Worm (Caenorhabditis elegans): Measurements from ENCODE around the gene F13E9.19.

F13E9.19 gene

DNA sequence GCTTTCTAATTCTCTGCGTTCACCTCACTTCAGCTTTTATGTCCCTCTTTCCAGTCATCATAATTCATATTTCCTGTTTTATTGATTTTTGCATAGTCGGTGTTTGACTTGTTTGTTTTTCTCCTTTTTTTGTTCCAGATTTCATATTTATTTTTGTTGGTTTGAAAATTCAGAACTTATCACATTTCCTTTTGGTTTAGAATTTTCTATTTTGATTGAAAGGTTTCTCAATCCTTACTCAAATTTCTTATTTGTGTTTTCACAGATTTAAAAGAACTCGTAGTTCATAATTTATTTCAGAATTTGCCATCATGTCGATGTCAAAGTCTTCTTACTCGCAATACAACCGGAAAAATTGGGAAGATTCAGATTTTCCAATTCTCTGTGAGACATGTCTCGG lies 38.1 kb upstream of the F13E9.19 start, which contains the start of gene rbm-22:
rbm-22 (plus strand) TSS at position 301 of the 400 bp plus-strand sequence.
- TF ChIP-seq efl-1 (optimal IDR thresholded peaks at IDR 0.05), result no peak
- TF ChIP-seq efl-1 (GFP tag; optimal IDR thresholded peaks at IDR 0.05 in 1 of 2), result peak in 1 of 2 experiments; percentile 41
- TF ChIP-seq mep-1 (tag; optimal IDR thresholded peaks at IDR 0.05), result no peak

DNA sequence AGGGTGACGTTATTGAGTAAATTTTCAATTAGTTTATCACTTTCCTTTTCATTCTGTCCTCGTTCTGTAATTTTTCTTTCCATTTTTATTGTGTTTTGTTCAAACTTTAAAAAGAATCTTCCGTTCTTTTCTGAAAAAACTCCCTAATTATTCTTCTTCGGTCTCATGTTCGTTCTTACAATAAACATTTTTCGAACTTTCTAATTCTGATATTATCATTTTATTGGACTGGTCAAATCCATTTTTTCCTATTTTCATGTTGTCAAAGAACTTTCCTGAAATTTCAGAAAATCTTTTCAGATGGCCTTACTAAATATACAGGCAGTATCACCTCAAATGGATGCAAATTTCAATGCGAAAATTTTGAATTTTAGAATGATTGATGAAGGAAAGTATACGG lies 35.2 kb upstream of the F13E9.19 start, which contains the start of gene nish-1:
nish-1 (plus strand) TSS at position 301 of the 400 bp plus-strand sequence.
- TF ChIP-seq unc-86 (tag; optimal IDR thresholded peaks at IDR 0.05), result no peak

DNA sequence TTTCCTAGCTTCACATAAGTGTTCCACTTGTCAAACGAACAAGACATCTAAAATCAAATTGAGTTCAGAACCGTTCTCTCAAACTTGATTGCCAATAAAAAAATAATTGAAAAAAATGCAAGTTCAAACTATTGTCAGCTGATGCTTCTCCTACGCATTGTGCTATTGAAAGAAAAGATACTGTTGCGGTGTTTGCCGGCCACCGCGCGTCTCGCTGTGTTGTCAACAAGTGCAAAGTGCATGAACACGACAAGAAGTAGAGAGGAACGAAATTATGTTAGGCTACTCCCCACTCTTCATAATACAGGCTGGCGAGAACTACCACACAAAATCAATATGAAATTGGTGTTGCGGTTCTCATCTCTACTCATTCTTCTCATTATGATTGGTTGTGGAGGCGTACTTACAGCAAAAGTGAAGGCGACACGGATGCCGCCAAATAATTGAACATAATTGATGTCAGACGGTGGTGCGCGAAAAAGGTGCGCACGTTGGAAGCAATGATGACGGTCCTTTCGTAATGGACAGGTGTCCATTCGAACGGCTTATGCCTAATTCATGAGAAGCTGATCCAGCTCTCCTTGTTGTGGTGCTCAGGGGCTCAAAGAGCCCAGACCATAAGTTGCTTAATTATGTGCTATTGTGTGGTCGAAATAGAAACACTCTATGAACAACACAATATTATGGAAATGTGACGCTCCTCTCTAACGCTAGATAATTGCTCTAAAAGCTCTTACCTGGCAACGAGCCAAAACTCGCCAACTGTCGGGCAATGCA lies 31.6 kb upstream of the F13E9.19 start:
- TF ChIP-seq efl-1 (optimal IDR thresholded peaks at IDR 0.05) (no peak), efl-1 (GFP tag; optimal IDR thresholded peaks at IDR 0.05 in 1 of 2) (peak in 1 of 2 experiments; percentile 59), sup-37 (GFP tag; optimal IDR thresholded peaks at IDR 0.05) (no peak)

DNA sequence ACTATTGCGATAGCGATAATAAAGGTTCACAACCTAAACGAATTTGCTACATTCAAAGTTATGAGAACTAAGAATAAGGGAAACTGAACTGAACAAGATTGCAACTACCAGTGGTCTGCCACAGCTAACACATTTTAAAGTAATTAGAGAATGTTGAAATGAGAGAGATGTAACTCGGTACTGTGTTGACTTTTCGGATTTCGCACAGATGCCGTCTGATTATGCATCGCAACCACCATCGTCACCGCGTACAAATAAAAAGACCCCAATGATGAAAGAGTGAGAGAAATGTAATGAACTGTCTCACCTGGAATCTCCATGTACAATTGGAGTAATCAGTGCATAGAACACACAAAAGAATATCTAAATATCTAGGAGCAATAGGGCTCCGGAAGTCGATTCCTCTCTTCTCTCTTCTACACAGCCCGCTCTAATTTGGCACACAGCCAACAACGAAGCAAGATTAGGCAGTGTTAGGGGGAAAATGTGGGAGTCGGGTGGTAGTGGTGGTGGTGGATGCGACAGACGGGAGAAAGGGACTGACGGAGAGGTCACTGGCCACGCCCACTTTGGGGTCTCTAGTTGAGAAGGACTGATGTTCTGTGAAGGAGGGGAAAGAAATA lies 30.5 kb upstream of the F13E9.19 start, which contains the start of gene F13E9.11:
F13E9.11 (minus strand) TSS at position 507 of the 623 bp plus-strand sequence.
- TF ChIP-seq unc-30 (tag; optimal IDR thresholded peaks at IDR 0.05) (no peak), nhr-237 (tag; optimal IDR thresholded peaks at IDR 0.05) (no peak), snpc-4 (tag; optimal IDR thresholded peaks at IDR 0.05) (no peak), ceh-8 (GFP tag; optimal IDR thresholded peaks at IDR 0.05) (no peak), nhr-47 (tag; optimal IDR thresholded peaks at IDR 0.05) (peak; percentile 2), rnt-1 (tag; optimal IDR thresholded peaks at IDR 0.05) (peak; percentile 4), lin-14 (GFP tag; optimal IDR thresholded peaks at IDR 0.05) (peak; percentile 74), ceh-82 (tag; optimal IDR thresholded peaks at IDR 0.05) (peak in 1 of 3 experiments; percentile 43), tbx-2 (tag; optimal IDR thresholded peaks at IDR 0.05) (peak; percentile 15)

DNA sequence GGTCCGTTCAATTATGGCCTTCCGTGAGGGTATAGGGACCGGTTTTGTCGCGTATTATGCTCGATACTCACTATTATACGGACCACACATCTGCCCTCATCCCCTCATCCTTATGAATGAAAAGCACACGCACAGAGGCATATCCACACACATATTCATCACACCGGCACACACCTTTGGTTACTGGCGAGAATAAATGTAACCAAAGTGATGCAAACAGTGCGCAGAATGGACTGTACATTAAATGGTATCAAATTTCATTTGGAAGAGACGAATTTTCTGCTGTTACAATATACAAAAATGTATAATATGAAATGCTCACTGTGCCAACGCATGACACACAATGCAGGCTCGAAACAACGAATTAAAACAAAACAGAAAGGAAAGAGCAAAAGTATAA lies 29.6 kb upstream of the F13E9.19 start:
- TF ChIP-seq lsy-2 (tag; optimal IDR thresholded peaks at IDR 0.05), result no peak
- no peak for TF ChIP-seq lin-13 (GFP tag; optimal IDR thresholded peaks at IDR 0.05)

DNA sequence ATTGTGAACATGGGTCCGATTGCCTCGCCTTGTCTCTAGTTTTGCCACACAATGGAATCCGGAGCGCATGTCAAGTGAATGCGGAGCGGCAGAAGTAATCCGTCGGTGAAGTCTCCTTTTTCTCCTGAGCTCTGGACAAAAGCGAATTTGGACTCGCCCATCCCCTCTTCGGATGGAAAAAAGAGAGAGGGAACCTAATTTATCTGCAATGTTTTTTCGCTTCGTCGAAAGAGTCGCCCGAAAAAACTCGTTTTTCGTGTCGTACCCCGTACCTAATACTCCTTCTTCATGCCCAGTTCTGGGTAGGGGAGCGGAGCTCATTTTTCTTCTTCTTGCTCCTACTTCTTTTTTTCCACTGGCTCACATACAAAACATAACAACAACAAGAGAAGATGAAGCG lies 29.0 kb upstream of the F13E9.19 start:
- TF ChIP-seq lin-14 (GFP tag; optimal IDR thresholded peaks at IDR 0.05) (peak; percentile 54), ceh-8 (GFP tag; optimal IDR thresholded peaks at IDR 0.05) (no peak), unc-30 (tag; optimal IDR thresholded peaks at IDR 0.05) (no peak), pag-3 (tag; optimal IDR thresholded peaks at IDR 0.05; ENCODE audit: borderline replicate concordance, insufficient read depth) (no peak), efl-1 (optimal IDR thresholded peaks at IDR 0.05) (no peak), efl-1 (GFP tag; optimal IDR thresholded peaks at IDR 0.05 in 1 of 2) (peak in 1 of 2 experiments; percentile 44)

DNA sequence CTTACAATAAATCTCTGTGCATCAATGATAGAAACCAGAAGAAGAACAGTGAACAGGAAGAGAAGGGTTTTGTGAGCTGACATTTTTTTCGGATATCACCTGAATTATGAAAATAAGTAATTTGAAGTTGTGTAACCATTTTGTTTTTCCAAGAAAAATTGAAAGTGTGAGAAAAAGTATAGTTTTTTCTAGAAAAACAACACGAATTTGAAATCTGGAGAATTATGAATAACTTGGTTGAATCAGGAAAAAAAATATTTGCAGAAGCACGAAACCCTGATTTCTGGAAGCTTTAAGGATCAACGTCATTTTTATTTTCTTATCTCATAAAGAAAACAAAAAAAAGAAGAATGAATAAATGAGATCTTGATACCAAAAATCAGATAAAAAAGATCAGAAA lies 24.7 kb upstream of the F13E9.19 start, which contains the start of gene F13E9.12:
F13E9.12 (minus strand) TSS at position 101 of the 400 bp plus-strand sequence.
- TF ChIP-seq isw-1 (GFP tag; IDR thresholded peaks at IDR 0.05) (no peak), Y116A8C.19 (tag; optimal IDR thresholded peaks at IDR 0.05; ENCODE audit: borderline replicate concordance) (no peak), pqm-1 (tag; optimal IDR thresholded peaks at IDR 0.05) (no peak), C34B4.2 (tag; optimal IDR thresholded peaks at IDR 0.05) (no peak), lin-39 (tag; optimal IDR thresholded peaks at IDR 0.05) (no peak), lin-14 (GFP tag; optimal IDR thresholded peaks at IDR 0.05) (no peak), unc-62 (GFP tag; optimal IDR thresholded peaks at IDR 0.05) (no peak), alr-1 (tag; optimal IDR thresholded peaks at IDR 0.05; ENCODE audit: borderline replicate concordance) (no peak), zip-4 (GFP tag; optimal IDR thresholded peaks at IDR 0.05) (no peak), nhr-90 (tag; optimal IDR thresholded peaks at IDR 0.05; ENCODE audit: poor library complexity) (no peak), irx-1 (tag; optimal IDR thresholded peaks at IDR 0.05) (no peak), efl-1 (optimal IDR thresholded peaks at IDR 0.05) (no peak), efl-1 (GFP tag; optimal IDR thresholded peaks at IDR 0.05 in 1 of 2) (no peak), fkh-10 (GFP tag; optimal IDR thresholded peaks at IDR 0.05) (no peak), fos-1 (tag; optimal IDR thresholded peaks at IDR 0.05) (no peak), nhr-19 (GFP tag; conservative IDR thresholded peaks at IDR 0.05) (no peak), mef-2 (tag; optimal IDR thresholded peaks at IDR 0.05) (no peak), zag-1 (tag; optimal IDR thresholded peaks at IDR 0.05) (no peak), skn-1 (tag; optimal IDR thresholded peaks at IDR 0.05) (no peak), F16B12.6 (tag; optimal IDR thresholded peaks at IDR 0.05) (no peak)
